ENCODE assay signal across 1 worm cellular context in genomic region chrIII:7645075-7645474, ce11.
TF ChIP-seq lines count a peak whose summit lies in the region.

No protein-coding gene starts in this region.

TF ChIP-seq in whole organism, L1 larva, 84 proteins besides CTCF, POLR2A, EP300 and RAD21 (continued from another document):
- TF ChIP-seq elt-3 (tag; optimal IDR thresholded peaks at IDR 0.05; lab: Kevin White, UChicago) (peak in 1 of 6 experiments; percentile 44), sox-4 (tag; optimal IDR thresholded peaks at IDR 0.05; lab: Kevin White, UChicago) (no peak), blmp-1 (tag; optimal IDR thresholded peaks at IDR 0.05; lab: Kevin White, UChicago) (peak; percentile 60), nhr-85 (tag; lab: Kevin White, UChicago) (peak; percentile 95), snu-23 (GFP tag; optimal IDR thresholded peaks at IDR 0.05; lab: Kevin White, UChicago) (peak; percentile 52), fkh-4 (tag; optimal IDR thresholded peaks at IDR 0.05; lab: Kevin White, UChicago; ENCODE audit: borderline replicate concordance) (no peak), nhr-71 (tag; optimal IDR thresholded peaks at IDR 0.05; lab: Kevin White, UChicago) (peak; percentile 61), efl-1 (optimal IDR thresholded peaks at IDR 0.05; lab: Kevin White, UChicago) (no peak), efl-1 (GFP tag; optimal IDR thresholded peaks at IDR 0.05 in 1 of 2; lab: Kevin White, UChicago) (peak in 1 of 2 experiments; percentile 40), fkh-8 (tag; optimal IDR thresholded peaks at IDR 0.05; lab: Kevin White, UChicago) (no peak), pag-3 (tag; optimal IDR thresholded peaks at IDR 0.05; lab: Kevin White, UChicago; ENCODE audit: borderline replicate concordance, insufficient read depth) (peak; percentile 15), lin-39 (tag; optimal IDR thresholded peaks at IDR 0.05; lab: Kevin White, UChicago) (peak; percentile 24), hlh-17 (GFP tag; optimal IDR thresholded peaks at IDR 0.05; lab: Kevin White, UChicago; ENCODE audit: borderline replicate concordance) (no peak), lsy-2 (tag; optimal IDR thresholded peaks at IDR 0.05; lab: Kevin White, UChicago) (no peak)
